Fruit fly (Drosophila melanogaster): Measurements from ENCODE around the gene tx.

- TF ChIP-seq CG14655 (GFP tag; optimal IDR thresholded peaks at IDR 0.05) (no peak), Pif1A (GFP tag; optimal IDR thresholded peaks at IDR 0.05) (no peak), CG32121 (GFP tag; IDR thresholded peaks at IDR 0.05) (no peak), rn (GFP tag; IDR thresholded peaks at IDR 0.05) (no peak), CG8301 (tag; optimal IDR thresholded peaks at IDR 0.05) (no peak), CG34367 (tag; optimal IDR thresholded peaks at IDR 0.05) (no peak), CG4496 (GFP tag; IDR thresholded peaks at IDR 0.05) (no peak), CG10348 (GFP tag; IDR thresholded peaks at IDR 0.05) (no peak)
These were observed 8.2 kb downstream of the tx start, which contains the start of gene Hex-t1 for dm6 chr3R:26448779-26449178.

All from whole organism, pupa.